Fruit fly (Drosophila melanogaster) whole organism, embryonic: ENCODE measurements around the gene CG17264.

Experiments
- CG15696 ChIP-seq: fragments of 200-800 bp; sonication (Bioruptor generic); optimal IDR thresholded peaks from 2 replicates; lab custom pipeline; 2019; ENCODE audit warnings: missing biosample characterization, mild to moderate bottlenecking, missing genetic modification characterization, moderate library complexity
- Dad ChIP-seq: fragments of 200-800 bp; sonication (Bioruptor generic); optimal IDR thresholded peaks from 3 replicates; lab custom pipeline; 2016; ENCODE audit warnings: missing biosample characterization, missing genetic modification characterization
- exex ChIP-seq: fragments of 200-800 bp; sonication (Bioruptor generic); optimal IDR thresholded peaks from 4 replicates; lab custom pipeline; 2018; ENCODE audit warnings: missing biosample characterization, mild to moderate bottlenecking, missing genetic modification characterization, moderate library complexity

- TF ChIP-seq Dad (GFP tag; lab: Kevin White, UChicago) (no peak), exex (tag; lab: Kevin White, UChicago) (no peak), CG15696 (no peak)
Measured at dm6 chr2L:3001953-3002352, 16.4 kb upstream of the CG17264 start.
